Fruit fly (Drosophila melanogaster) whole organism, embryonic: ENCODE results near the gene pes.

ENCODE experiments used
- Atf-2 ChIP-seq: fragments of 200-800 bp; sonication (Bioruptor generic); optimal IDR thresholded peaks from 2 replicates; lab custom pipeline; 2016; ENCODE audit warnings: missing biosample characterization, missing genetic modification characterization
- Awh ChIP-seq: fragments of 200-800 bp; sonication (Bioruptor generic); IDR thresholded peaks from 2 replicates; pipeline ENCODE4, ENCODE4 v1.3.6; 2022; ENCODE audit warnings: missing biosample characterization, missing genetic modification characterization
- CG10431 ChIP-seq: fragments of 200-800 bp; sonication (Bioruptor generic); optimal IDR thresholded peaks from 3 replicates; lab custom pipeline; 2018; ENCODE audit warnings: missing biosample characterization, mild to moderate bottlenecking, missing genetic modification characterization
- CG13775 ChIP-seq: fragments of 200-800 bp; sonication (Bioruptor generic); optimal IDR thresholded peaks from 3 replicates; lab custom pipeline; 2017; ENCODE audit warnings: missing biosample characterization, mild to moderate bottlenecking, missing genetic modification characterization
- CG14860 ChIP-seq: fragments of 200-800 bp; sonication (Bioruptor generic); IDR thresholded peaks from 3 replicates; pipeline ENCODE4 v1.3.6; 2022; ENCODE audit warnings: missing biosample characterization, missing genetic modification characterization; ENCODE audit not compliant: partially characterized antibody
- CG16815 ChIP-seq: fragments of 200-800 bp; sonication (Bioruptor generic); optimal IDR thresholded peaks from 3 replicates; lab custom pipeline; 2017; ENCODE audit warnings: missing biosample characterization, mild to moderate bottlenecking, missing genetic modification characterization
- CG18764 ChIP-seq: fragments of 200-800 bp; sonication (Bioruptor generic); optimal IDR thresholded peaks from 3 replicates; lab custom pipeline; 2016; ENCODE audit warnings: missing biosample characterization, missing genetic modification characterization
- CG2116 ChIP-seq: fragments of 200-800 bp; sonication (Bioruptor generic); optimal IDR thresholded peaks from 3 replicates; lab custom pipeline; 2018; ENCODE audit warnings: missing biosample characterization, mild to moderate bottlenecking, missing genetic modification characterization
- CG2129 ChIP-seq: fragments of 200-800 bp; sonication (Bioruptor generic); IDR thresholded peaks from 2 replicates; pipeline ENCODE4 v1.3.6; 2022; ENCODE audit warnings: missing biosample characterization, missing genetic modification characterization; ENCODE audit not compliant: partially characterized antibody
- CG3163 ChIP-seq: fragments of 200-800 bp; sonication (Bioruptor generic); optimal IDR thresholded peaks from 3 replicates; lab custom pipeline; 2016; ENCODE audit warnings: missing biosample characterization, missing genetic modification characterization
- CG3407 ChIP-seq: fragments of 200-800 bp; sonication (Bioruptor generic); optimal IDR thresholded peaks from 2 replicates; lab custom pipeline; 2018; ENCODE audit warnings: missing biosample characterization, mild to moderate bottlenecking, missing genetic modification characterization
- CG4617 ChIP-seq: fragments of 200-800 bp; sonication (Bioruptor generic); optimal IDR thresholded peaks from 3 replicates; lab custom pipeline; 2016; ENCODE audit warnings: missing biosample characterization, missing genetic modification characterization, borderline replicate concordance
- CG6813 ChIP-seq: fragments of 200-800 bp; sonication (Bioruptor generic); optimal IDR thresholded peaks from 2 replicates; lab custom pipeline; 2017; ENCODE audit warnings: missing biosample characterization, missing genetic modification characterization, mild to moderate bottlenecking, moderate library complexity, missing genetic modification reagents
- CG6854 ChIP-seq: fragments of 200-800 bp; sonication (Bioruptor generic); optimal IDR thresholded peaks from 3 replicates; lab custom pipeline; 2017; ENCODE audit warnings: missing biosample characterization, mild to moderate bottlenecking, missing genetic modification characterization
- CG8765 ChIP-seq: fragments of 200-800 bp; sonication (Bioruptor generic); IDR thresholded peaks from 2 replicates; pipeline ENCODE4 v1.3.6; 2022; ENCODE audit warnings: missing biosample characterization, missing genetic modification characterization
- CG9797 ChIP-seq: fragments of 200-800 bp; sonication (Bioruptor generic); optimal IDR thresholded peaks from 3 replicates; lab custom pipeline; 2018; ENCODE audit warnings: missing biosample characterization, mild to moderate bottlenecking, missing genetic modification characterization
- CHES-1-like ChIP-seq: fragments of 200-800 bp; sonication (Bioruptor generic); optimal IDR thresholded peaks from 2 replicates; lab custom pipeline; 2016; ENCODE audit warnings: missing biosample characterization, missing genetic modification characterization
- Camta ChIP-seq: fragments of 200-800 bp; sonication (Bioruptor generic); optimal IDR thresholded peaks from 2 replicates; lab custom pipeline; 2016; ENCODE audit warnings: missing biosample characterization, missing genetic modification characterization
- D19B ChIP-seq: fragments of 200-800 bp; sonication (Bioruptor generic); optimal IDR thresholded peaks from 2 replicates; lab custom pipeline; 2017; ENCODE audit warnings: missing biosample characterization, mild to moderate bottlenecking, missing genetic modification characterization
- E2f1 ChIP-seq: fragments of 200-800 bp; sonication (Bioruptor generic); IDR thresholded peaks from 2 replicates; pipeline ENCODE4 v1.3.6; 2022; ENCODE audit warnings: missing biosample characterization, missing genetic modification characterization
- Eip74EF ChIP-seq, 2 experiments: fragments of 200-800 bp in 1 of 2; fragments of >200 bp in 1 of 2; sonication (Bioruptor generic) in 1 of 2; optimal IDR thresholded peaks; 2 replicates each; lab custom pipeline; 2017 to 2019; ENCODE audit warnings: missing biosample characterization in 2 of 2, missing genetic modification characterization in 2 of 2, mild to moderate bottlenecking in 1 of 2, moderate library complexity in 1 of 2
- H2.0 ChIP-seq: fragments of 200-800 bp; sonication (Bioruptor generic); IDR thresholded peaks from 2 replicates; pipeline ENCODE4 v1.3.6; 2022; ENCODE audit warnings: missing biosample characterization, missing genetic modification characterization
- HHEX ChIP-seq: fragments of 200-800 bp; sonication (Bioruptor generic); optimal IDR thresholded peaks from 3 replicates; lab custom pipeline; 2017; ENCODE audit warnings: missing biosample characterization, mild to moderate bottlenecking, missing genetic modification characterization, missing genetic modification reagents
- Hr39 ChIP-seq: fragments of >200 bp; optimal IDR thresholded peaks from 2 replicates; lab custom pipeline; 2017
- Lhr ChIP-seq: fragments of 200-800 bp; sonication (Bioruptor generic); optimal IDR thresholded peaks from 3 replicates; lab custom pipeline; 2017; ENCODE audit warnings: mild to moderate bottlenecking, missing biosample characterization, missing genetic modification reagents, missing genetic modification characterization
- MESR4 ChIP-seq: fragments of 200-800 bp; sonication (Bioruptor generic); optimal IDR thresholded peaks from 2 replicates; lab custom pipeline; 2018; ENCODE audit warnings: missing biosample characterization, mild to moderate bottlenecking, missing genetic modification characterization, moderate library complexity
- Max ChIP-seq: fragments of 200-800 bp; sonication (Bioruptor generic); optimal IDR thresholded peaks from 2 replicates; lab custom pipeline; 2016; ENCODE audit warnings: missing biosample characterization, mild to moderate bottlenecking, missing genetic modification characterization
- Mes4 ChIP-seq: fragments of 200-800 bp; sonication (Bioruptor generic); optimal IDR thresholded peaks from 2 replicates; lab custom pipeline; 2016; ENCODE audit warnings: missing biosample characterization, missing genetic modification characterization
- Nf-YA ChIP-seq: fragments of 200-800 bp; sonication (Bioruptor generic); IDR thresholded peaks from 2 replicates; pipeline ENCODE4 v1.3.6; 2022; ENCODE audit warnings: missing biosample characterization, missing genetic modification characterization
- Nf-YC ChIP-seq: fragments of 200-800 bp; optimal IDR thresholded peaks from 3 replicates; lab custom pipeline; 2019; ENCODE audit warnings: missing biosample characterization, mild to moderate bottlenecking, missing genetic modification characterization, moderate library complexity
- NfI ChIP-seq: fragments of 200-800 bp; sonication (Bioruptor generic); optimal IDR thresholded peaks from 3 replicates; lab custom pipeline; 2018; ENCODE audit warnings: missing biosample characterization, mild to moderate bottlenecking, missing genetic modification characterization, moderate library complexity
- Sox100B ChIP-seq: fragments of 200-800 bp; sonication (Bioruptor generic); optimal IDR thresholded peaks from 3 replicates; lab custom pipeline; 2018; ENCODE audit warnings: missing biosample characterization, mild to moderate bottlenecking, missing genetic modification characterization
- Tbp ChIP-seq: fragments of >200 bp; optimal IDR thresholded peaks from 2 replicates; lab custom pipeline; 2018; ENCODE audit warnings: missing biosample characterization, missing genetic modification characterization
- ara ChIP-seq: fragments of 200-800 bp; sonication (Bioruptor generic); IDR thresholded peaks from 2 replicates; pipeline ENCODE4 v1.3.6; 2022; ENCODE audit warnings: missing biosample characterization, missing genetic modification characterization
- bcd ChIP-seq: fragments of 200-800 bp; sonication (Bioruptor generic); optimal IDR thresholded peaks from 2 replicates; lab custom pipeline; 2017; ENCODE audit warnings: missing biosample characterization, mild to moderate bottlenecking, missing genetic modification characterization
- btn ChIP-seq: fragments of 200-800 bp; sonication (Bioruptor generic); optimal IDR thresholded peaks from 2 replicates; lab custom pipeline; 2016; ENCODE audit warnings: missing biosample characterization, missing genetic modification characterization
- cas ChIP-seq: fragments of 200-800 bp; sonication (Bioruptor generic); IDR thresholded peaks from 2 replicates; pipeline ENCODE4 v1.3.6; 2022; ENCODE audit warnings: missing biosample characterization, missing genetic modification characterization
- dimm ChIP-seq: fragments of 200-800 bp; sonication (Bioruptor generic); IDR thresholded peaks from 2 replicates; pipeline ENCODE4 v1.3.6; 2022; ENCODE audit warnings: missing biosample characterization, missing genetic modification characterization
- dmrt11E ChIP-seq: fragments of 200-800 bp; sonication (Bioruptor generic); optimal IDR thresholded peaks from 3 replicates; lab custom pipeline; 2018; ENCODE audit warnings: missing biosample characterization, mild to moderate bottlenecking, missing genetic modification characterization, moderate library complexity
- eve ChIP-seq, 2 experiments: fragments of >200 bp; optimal IDR thresholded peaks; 2 replicates each; lab custom pipeline; 2017; ENCODE audit warnings: missing biosample characterization in 2 of 2, missing genetic modification characterization in 2 of 2
- hth ChIP-seq: fragments of >200 bp; optimal IDR thresholded peaks from 2 replicates; lab custom pipeline; 2017; ENCODE audit warnings: inconsistent platforms
- ken ChIP-seq: fragments of 200-800 bp; sonication (Bioruptor generic); IDR thresholded peaks from 3 replicates; pipeline ENCODE4 v1.3.6; 2022; ENCODE audit warnings: missing biosample characterization, missing genetic modification characterization
- mam ChIP-seq: fragments of 200-800 bp; sonication (Bioruptor generic); optimal IDR thresholded peaks from 3 replicates; lab custom pipeline; 2016; ENCODE audit warnings: missing biosample characterization, missing genetic modification characterization
- mld ChIP-seq: fragments of 200-800 bp; sonication (Bioruptor generic); IDR thresholded peaks from 3 replicates; pipeline ENCODE4 v1.3.6; 2022; ENCODE audit warnings: missing biosample characterization, missing genetic modification characterization; ENCODE audit not compliant: partially characterized antibody
- pum ChIP-seq: fragments of 200-800 bp; sonication (Bioruptor generic); optimal IDR thresholded peaks from 2 replicates; lab custom pipeline; 2016; ENCODE audit warnings: missing biosample characterization, missing genetic modification characterization
- repo ChIP-seq: fragments of 200-800 bp; sonication (Bioruptor generic); optimal IDR thresholded peaks from 2 replicates; lab custom pipeline; 2016; ENCODE audit warnings: missing biosample characterization, missing genetic modification characterization
- scrt ChIP-seq: fragments of 200-800 bp; sonication (Bioruptor generic); optimal IDR thresholded peaks from 2 replicates; lab custom pipeline; 2018; ENCODE audit warnings: missing biosample characterization, mild to moderate bottlenecking, missing genetic modification characterization, moderate library complexity
- sd ChIP-seq: fragments of 200-800 bp; sonication (Bioruptor generic); optimal IDR thresholded peaks from 3 replicates; lab custom pipeline; 2018; ENCODE audit warnings: missing biosample characterization, mild to moderate bottlenecking, missing genetic modification characterization, moderate library complexity
- trh ChIP-seq: fragments of 200-800 bp; sonication (Bioruptor generic); optimal IDR thresholded peaks from 2 replicates; lab custom pipeline; 2016; ENCODE audit warnings: missing biosample characterization, missing genetic modification characterization

Gene pes

DNA sequence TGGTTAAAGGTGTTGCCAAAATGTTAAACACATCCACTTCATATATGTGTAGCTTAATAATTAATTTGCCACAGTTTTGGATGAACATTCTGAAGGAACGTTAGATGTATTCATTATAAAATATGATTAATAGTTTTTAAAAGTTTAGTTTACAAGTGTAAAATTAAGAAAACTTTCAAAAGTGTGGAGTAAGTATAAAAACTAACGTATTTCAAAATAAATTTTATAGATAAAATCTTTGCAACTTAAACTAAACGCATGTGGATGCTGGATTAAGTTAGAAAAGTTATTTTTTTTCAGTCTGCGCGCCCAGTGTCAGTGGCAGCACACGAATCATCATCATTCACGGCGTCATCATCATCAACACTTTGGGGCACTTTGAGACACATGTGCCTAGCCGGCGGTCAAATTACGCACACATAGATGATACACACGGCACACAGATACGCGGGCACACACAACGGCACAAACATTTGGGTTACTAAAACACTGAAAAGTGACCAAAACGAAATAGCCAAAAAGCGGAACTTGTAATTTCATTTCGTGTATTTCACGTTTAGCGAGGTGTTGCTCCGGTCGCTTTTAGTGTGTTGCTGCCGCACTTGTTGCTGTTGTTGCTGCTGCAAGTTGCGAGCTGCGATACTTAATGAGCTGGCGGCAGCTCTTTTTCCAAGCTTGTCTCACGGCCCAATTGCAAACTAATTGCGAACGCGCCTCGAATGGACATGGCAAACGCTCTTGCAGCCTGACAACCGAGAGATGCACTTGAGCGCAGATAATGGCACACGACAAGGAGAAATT lies 36.7 kb downstream of the pes start (continued):
- TF ChIP-seq bcd (peak; percentile 30), HHEX (GFP tag; lab: Kevin White, UChicago) (peak; percentile 30), E2f1 (GFP tag; lab: Robert Waterston, UW) (peak; percentile 41; the same call in 1 of the 2 replicates), Awh (GFP tag; lab: Robert Waterston, UW) (0 out of 2 replicates have a peak, but pooled peaks have one; percentile 21), repo (no peak), mam (GFP tag; lab: Kevin White, UChicago) (peak; percentile 16), Lhr (GFP tag; lab: Kevin White, UChicago) (no peak), CG14860 (no peak), dimm (GFP tag; lab: Robert Waterston, UW) (0 out of 2 replicates have a peak, but pooled peaks have one; percentile 51), ara (GFP tag; lab: Robert Waterston, UW) (no peak), CG16815 (GFP tag; lab: Kevin White, UChicago) (no peak), H2.0 (GFP tag; lab: Robert Waterston, UW) (peak; percentile 46; the same call in 1 of the 2 replicates), Mes4 (GFP tag; lab: Kevin White, UChicago) (no peak), Sox100B (GFP tag; lab: Kevin White, UChicago) (peak; percentile 79), CG2129 (no peak), trh (no peak), hth (lab: Kevin White, UChicago) (no peak), scrt (GFP tag; lab: Kevin White, UChicago) (no peak), Atf-2 (GFP tag; lab: Kevin White, UChicago) (no peak), sd (tag; lab: Kevin White, UChicago) (peak; percentile 5), Eip74EF (GFP tag; optimal IDR thresholded peaks at IDR 0.05; lab: Kevin White, UChicago) (peak in 1 of 2 experiments; percentile 56), MESR4 (GFP tag; lab: Kevin White, UChicago) (no peak), btn (no peak), CG18764 (GFP tag; lab: Kevin White, UChicago) (no peak), mld (GFP tag; lab: Robert Waterston, UW) (no peak), Hr39 (lab: Kevin White, UChicago) (no peak), Nf-YC (no peak), CG8765 (GFP tag; lab: Robert Waterston, UW) (no peak), CG6813 (GFP tag; lab: Kevin White, UChicago) (no peak), CG3407 (GFP tag; lab: Kevin White, UChicago) (no peak), ken (GFP tag; lab: Robert Waterston, UW) (0 out of 3 replicates have a peak, but pooled peaks have one; percentile 33), CG13775 (GFP tag; lab: Kevin White, UChicago) (peak; percentile 12), Nf-YA (GFP tag; lab: Robert Waterston, UW) (peak; percentile 48; the same call in 1 of the 2 replicates), eve (GFP tag; optimal IDR thresholded peaks at IDR 0.05; lab: Kevin White, UChicago) (peak in 1 of 2 experiments; percentile 83), D19B (GFP tag; lab: Kevin White, UChicago) (peak; percentile 9), Tbp (GFP tag; lab: Kevin White, UChicago) (no peak), Max (peak; percentile 6), cas (no peak), CG10431 (GFP tag; lab: Kevin White, UChicago) (no peak), CG6854 (GFP tag; lab: Kevin White, UChicago) (peak; percentile 42), CG2116 (peak; percentile 0), Camta (GFP tag; lab: Kevin White, UChicago) (peak; percentile 5), CG3163 (GFP tag; lab: Kevin White, UChicago) (no peak), dmrt11E (tag; lab: Kevin White, UChicago) (peak; percentile 0), CG9797 (GFP tag; lab: Kevin White, UChicago) (no peak), CG4617 (GFP tag; lab: Kevin White, UChicago) (no peak), pum (GFP tag; lab: Kevin White, UChicago) (peak; percentile 2), CHES-1-like (no peak), NfI (GFP tag; lab: Kevin White, UChicago) (peak; percentile 41)
